Worm (Caenorhabditis elegans): Measurements from ENCODE around the gene C16C8.4.

ce11 chrII:3439244-3439698 is 4.9 kb downstream of the C16C8.4 start:
- peak; percentile 92 for TF ChIP-seq nhr-90 (tag; optimal IDR thresholded peaks at IDR 0.05)
- peak; percentile 52 for TF ChIP-seq T26A5.8 (tag; optimal IDR thresholded peaks at IDR 0.05)
- TF ChIP-seq madf-3 (GFP tag; IDR thresholded peaks at IDR 0.05), result no peak
- TF ChIP-seq sea-2 (GFP tag; IDR thresholded peaks at IDR 0.05), result no peak
- TF ChIP-seq hlh-26 (GFP tag; conservative IDR thresholded peaks at IDR 0.05), result no peak
- peak; percentile 68 for TF ChIP-seq somi-1 (GFP tag; optimal IDR thresholded peaks at IDR 0.05)
- TF ChIP-seq athp-1 (tag; optimal IDR thresholded peaks at IDR 0.05), result peak; percentile 74
- peak; percentile 57 for TF ChIP-seq ztf-3 (GFP tag; optimal IDR thresholded peaks at IDR 0.05)
- TF ChIP-seq ceh-40 (GFP tag; IDR thresholded peaks at IDR 0.05), result peak; percentile 76; the same call in 1 of the 2 replicates
- no peak for TF ChIP-seq akir-1 (GFP tag; optimal IDR thresholded peaks at IDR 0.05)
- no peak for TF ChIP-seq lin-40 (tag; optimal IDR thresholded peaks at IDR 0.05)
- TF ChIP-seq aptf-2 (GFP tag; conservative IDR thresholded peaks at IDR 0.05), result peak; percentile 43; the same call in 1 of the 2 replicates
- no peak for TF ChIP-seq Y67H2A.10 (GFP tag; conservative IDR thresholded peaks at IDR 0.05)
- peak; percentile 87 for TF ChIP-seq Y56A3A.18 (GFP tag; IDR thresholded peaks at IDR 0.05)
